Fruit fly (Drosophila melanogaster) S2 (cell line): ENCODE results near the gene sing.

ENCODE experiments used
- CG8478 ChIP-seq: fragments of >200 bp; optimal IDR thresholded peaks from 2 replicates; lab custom pipeline; 2018
- CTCF ChIP-seq, 2 experiments: fragments of >200 bp; optimal IDR thresholded peaks; 2 replicates each; lab custom pipeline; 2018

sing gene

DNA sequence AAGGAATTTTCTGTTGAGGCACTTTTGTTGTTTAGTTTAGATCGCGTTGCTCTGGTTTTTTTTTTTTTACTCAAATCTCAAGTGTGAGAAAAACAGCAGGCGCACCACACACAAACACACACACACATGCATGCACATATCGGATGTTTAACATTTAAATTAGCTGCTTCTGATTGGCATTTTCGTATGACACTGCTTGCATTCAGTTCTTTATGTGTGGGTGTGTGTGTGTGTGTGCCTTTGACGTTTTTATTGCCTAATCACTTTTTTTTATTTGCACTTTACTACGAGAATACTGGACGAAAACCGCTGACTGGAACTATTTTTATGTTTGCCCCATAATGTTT is 30.7 kb upstream of the sing start:
- no peak for TF ChIP-seq CG8478
- no peak for TF ChIP-seq CTCF (optimal IDR thresholded peaks at IDR 0.05; lab: Kevin White, UChicago)

DNA sequence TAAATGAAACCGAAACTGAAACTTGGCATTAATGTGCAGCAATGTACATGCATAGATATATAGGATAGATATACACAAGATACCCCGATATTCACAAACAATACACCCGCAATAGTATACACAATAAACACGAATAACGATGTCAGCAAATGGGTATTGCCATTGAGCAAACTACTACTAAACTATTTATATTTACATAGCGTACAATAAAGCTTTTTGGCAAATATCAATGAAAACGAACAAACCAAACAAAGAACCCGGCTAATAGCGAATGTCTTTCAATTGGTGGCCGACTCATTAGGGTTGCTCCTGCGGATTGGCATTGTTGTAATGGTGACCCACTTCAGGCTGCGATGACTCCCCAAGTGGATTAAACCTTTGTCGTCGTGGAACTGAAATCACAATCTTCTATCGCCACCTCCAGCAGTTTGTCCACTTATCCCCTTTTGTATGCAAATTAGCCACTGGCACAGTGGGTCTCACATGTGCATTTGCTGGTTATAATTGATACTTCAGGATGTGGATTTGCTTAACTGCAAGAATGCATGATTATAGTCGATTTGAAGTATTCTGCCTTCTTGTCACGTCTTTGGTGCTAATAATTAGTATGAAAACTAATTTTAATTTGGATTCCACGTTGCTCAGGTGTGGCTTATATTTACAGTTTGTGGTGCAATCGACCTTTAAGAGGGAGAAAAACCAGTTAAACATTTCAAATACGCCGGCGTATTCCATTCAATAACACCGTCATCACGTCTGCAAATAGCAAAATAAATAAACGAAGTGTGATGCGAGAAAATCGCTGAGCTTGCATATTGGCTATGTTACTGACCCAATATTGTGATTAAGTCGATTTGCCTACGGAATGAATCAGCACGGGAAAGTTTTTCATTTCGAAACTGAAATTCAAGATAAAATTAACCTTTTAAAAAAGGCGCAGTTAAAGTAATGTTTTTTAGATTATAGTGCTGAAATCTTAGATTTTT is 28.7 kb upstream of the sing start:
- TF ChIP-seq CTCF (optimal IDR thresholded peaks at IDR 0.05; lab: Kevin White, UChicago) (no peak), CG8478 (no peak)

DNA sequence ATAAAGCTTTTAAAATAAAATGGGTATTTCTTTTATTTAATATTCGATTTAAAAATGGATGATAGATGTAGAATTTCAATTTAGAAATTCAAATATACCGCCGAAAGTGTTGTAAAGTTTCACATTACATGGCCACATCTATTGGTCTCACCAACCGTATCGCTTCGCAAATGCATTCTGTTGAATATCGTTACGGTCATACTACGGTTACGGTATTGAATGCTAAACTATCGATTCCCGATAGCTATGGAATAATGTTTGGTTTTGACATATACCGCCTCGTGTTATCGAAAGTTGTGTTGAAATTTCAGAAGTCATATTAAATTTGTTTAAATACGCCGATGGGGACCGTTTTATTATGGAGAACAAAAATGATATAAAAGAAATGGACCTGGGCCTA is 28.0 kb upstream of the sing start, which contains the start of the genes CG32573 and CG42512:
Gene CG32573 (plus strand): TSS at position 279 of the 400 bp plus-strand sequence.
Gene CG42512 (plus strand): TSS at position 279 of the 400 bp plus-strand sequence.
- TF ChIP-seq CG8478 = no peak
- TF ChIP-seq CTCF (optimal IDR thresholded peaks at IDR 0.05; lab: Kevin White, UChicago) = no peak

DNA sequence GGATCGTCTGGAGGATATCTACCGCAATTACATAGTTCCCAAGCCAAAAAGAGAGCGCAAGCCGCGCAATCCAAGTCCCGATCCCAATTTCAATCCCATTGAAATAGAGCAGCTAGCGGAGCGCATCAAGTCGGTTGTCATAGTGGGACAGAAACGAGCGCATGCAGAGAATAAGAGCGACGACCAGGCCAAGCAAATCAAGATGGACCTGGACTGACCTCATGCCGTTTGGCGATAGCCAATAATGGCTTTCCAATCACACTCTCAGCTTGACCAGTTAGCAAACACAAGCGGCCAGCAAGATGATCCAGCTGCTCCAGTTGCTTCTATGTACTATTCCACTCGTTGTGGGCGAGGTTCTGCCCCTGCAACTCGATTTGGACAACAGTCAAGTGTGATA is 27.5 kb upstream of the sing start:
- no peak for TF ChIP-seq CTCF (optimal IDR thresholded peaks at IDR 0.05; lab: Kevin White, UChicago)
- no peak for TF ChIP-seq CG8478

DNA sequence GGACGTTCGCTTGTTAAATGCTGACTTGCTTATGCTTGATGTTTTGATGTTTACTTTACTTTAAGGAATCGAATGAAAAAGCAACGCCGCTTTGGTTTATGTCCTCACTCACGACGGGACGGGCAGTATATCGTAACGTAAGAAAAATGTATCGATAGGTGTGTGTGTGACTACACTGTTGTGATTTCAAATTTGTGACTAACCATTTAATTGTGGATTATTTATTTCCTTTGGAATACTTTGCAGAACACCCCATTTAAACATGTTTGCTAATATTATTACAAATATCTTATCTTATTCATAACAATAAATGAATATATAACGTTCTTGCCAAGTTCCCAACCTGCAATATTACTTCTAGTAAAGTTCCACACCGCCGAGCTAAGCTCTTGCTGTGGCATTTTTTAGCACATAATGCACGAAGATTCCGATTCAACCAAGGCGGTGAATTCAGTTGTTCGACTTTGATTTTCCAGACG is 24.1 kb upstream of the sing start, which contains the start of the genes Nemp and r:
Gene Nemp (minus strand): TSS at position 85 of the 479 bp plus-strand sequence.
Gene r (plus strand): TSS at position 429 of the 479 bp plus-strand sequence.
- TF ChIP-seq CG8478 (no peak), CTCF (optimal IDR thresholded peaks at IDR 0.05; lab: Kevin White, UChicago) (peak in 1 of 2 experiments; percentile 1)

DNA sequence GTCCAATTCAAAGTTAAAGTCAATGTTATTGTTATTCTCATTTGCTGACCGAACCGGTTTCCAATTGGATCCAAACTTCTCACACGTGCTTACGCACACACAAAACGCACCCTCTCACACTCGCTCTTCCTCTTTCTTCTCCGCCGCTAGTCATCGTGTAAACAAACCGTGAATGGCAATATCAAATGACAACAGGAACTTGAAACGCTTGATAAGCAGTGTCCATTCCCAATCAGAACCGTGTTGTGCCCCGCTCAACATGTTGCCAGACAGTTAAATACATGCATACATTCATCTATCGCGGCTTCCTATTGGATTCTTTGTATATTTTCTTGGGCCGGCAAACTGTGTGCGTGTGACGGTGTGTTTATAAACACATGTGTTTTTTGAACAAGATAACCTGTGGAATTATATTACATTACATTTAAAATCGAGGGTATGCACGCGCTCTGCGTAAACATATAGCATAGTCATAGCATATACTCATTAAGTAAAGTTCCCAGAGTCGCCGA is 23.3 kb upstream of the sing start:
- no peak for TF ChIP-seq CG8478
- no peak for TF ChIP-seq CTCF (optimal IDR thresholded peaks at IDR 0.05; lab: Kevin White, UChicago)

DNA sequence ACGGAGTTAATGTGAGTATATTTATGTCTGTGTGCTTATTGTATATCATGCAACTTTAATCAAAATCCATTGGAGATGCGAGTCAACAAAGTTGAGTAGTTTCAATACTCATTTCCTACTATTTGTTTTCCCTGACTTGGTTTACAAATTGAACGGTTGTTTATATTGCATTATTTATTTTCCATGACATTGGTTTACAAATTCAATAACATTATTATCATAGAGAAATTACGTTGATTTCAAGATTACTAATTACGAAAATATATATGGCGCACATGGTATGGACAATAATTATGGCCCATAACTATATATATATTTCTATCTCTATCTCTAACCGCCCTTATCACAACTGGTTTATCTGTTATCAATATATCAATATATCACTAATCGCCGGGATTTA is 18.5 kb upstream of the sing start:
- TF ChIP-seq CTCF (optimal IDR thresholded peaks at IDR 0.05; lab: Kevin White, UChicago) (no peak), CG8478 (no peak)

DNA sequence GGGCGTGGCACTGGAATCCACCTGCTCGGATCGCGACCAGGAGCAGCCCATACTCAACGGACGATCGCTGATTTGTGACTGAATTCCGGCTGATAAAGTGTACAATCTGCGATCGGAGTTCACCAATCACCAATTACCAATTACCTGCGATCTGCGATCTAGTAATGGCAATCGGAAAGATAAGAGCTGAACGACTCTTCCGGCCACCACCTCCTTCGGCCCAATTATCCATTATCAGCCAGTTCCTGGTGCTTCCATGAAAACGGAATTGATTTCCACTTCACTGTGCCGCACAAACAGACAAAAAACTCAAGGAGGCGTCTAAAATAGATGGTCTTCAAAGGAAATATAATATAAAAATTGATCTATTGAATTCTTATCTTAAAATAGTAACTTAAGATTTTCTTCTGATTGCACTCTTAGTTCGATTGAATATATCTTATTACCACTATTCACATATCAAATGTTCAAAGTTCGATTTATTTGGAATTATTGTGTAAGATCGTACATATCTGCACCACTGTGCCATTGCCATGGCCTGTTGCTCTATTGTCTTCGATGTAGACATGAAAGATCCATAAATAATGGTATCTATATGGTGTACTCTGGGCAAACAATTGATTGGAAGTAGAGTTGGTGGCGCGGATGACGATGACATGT is 14.6 kb upstream of the sing start, which contains the start of gene CG15865:
Gene CG15865 (minus strand): TSS at position 51 of the 660 bp plus-strand sequence.
- no peak for TF ChIP-seq CTCF (optimal IDR thresholded peaks at IDR 0.05; lab: Kevin White, UChicago)
- TF ChIP-seq CG8478 = no peak

DNA sequence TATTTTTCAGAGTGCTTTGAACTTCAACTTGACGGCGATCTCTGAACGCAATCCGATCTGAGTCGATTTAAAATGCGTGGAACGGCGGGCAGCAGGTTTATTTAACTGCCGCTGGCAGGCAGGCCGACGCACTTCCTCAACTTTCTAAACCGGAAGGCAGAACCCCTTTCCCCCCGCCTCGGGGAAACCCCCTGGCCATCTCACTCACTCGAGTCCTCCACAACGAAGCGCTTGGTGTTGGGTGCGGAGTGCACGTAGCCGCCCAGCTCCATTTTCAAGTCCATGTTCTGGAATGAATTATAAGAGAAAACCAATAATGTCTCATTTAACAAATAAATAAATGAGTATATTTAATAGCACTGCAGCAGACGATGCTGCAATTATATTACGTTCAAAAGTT is 9.2 kb upstream of the sing start:
- TF ChIP-seq CG8478 = no peak
- no peak for TF ChIP-seq CTCF (optimal IDR thresholded peaks at IDR 0.05; lab: Kevin White, UChicago)

DNA sequence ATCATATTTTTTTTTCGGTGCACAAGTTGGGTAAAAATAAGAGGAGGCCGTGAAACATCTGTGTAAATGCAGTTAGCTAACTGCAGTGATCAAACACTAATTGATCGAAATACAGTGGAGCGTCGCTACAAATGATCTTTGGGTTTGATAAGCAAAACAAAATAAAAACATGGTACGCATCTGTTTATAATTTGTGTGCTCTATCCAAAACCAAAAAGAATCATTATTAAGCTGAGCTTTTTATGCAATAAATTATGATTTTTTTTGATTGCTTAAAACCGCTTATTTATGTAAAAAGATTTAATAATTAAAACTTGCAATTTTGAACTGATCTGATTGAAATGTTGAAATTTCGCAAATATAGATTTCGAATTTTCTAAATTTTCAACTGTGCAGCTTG is 8.8 kb upstream of the sing start:
- no peak for TF ChIP-seq CG8478
- TF ChIP-seq CTCF (optimal IDR thresholded peaks at IDR 0.05; lab: Kevin White, UChicago) = no peak

DNA sequence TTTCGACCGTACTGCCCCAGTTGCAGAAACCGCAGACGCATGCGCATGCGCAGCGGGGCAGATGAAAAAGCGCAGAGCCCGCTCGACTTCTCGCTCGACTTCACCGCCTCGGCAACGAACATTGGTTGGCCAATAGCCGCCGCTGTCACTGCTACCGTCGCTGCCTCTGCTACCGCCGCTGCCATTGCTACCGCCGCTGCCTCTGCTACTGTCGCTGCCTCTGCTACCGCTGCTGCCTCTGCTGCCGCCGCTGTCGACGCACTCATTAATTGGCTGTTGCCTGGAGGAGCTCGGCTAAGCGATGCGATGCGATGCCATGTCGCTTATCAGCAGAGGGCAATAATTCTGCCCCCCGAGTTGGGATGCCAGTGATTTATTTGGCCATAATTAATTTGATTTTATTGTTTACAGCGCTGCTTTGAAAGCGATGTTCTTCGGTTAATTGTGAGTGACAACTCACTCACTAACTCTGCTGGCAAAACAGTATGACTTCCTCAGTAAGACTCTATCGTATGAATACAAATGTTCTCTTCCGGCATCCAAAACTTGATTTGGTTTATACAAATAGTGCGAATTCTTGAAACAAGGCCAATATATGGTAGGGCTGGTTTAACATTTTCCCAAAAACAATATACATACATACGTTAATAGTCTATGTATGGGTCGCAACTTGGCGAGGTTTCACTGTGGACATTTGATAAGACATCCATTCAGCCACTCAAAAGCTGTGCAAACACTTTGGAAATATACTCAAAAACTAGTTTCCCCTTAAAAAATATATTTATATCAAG is 8.2 kb upstream of the sing start:
- no peak for TF ChIP-seq CTCF (optimal IDR thresholded peaks at IDR 0.05; lab: Kevin White, UChicago)
- TF ChIP-seq CG8478 = no peak

DNA sequence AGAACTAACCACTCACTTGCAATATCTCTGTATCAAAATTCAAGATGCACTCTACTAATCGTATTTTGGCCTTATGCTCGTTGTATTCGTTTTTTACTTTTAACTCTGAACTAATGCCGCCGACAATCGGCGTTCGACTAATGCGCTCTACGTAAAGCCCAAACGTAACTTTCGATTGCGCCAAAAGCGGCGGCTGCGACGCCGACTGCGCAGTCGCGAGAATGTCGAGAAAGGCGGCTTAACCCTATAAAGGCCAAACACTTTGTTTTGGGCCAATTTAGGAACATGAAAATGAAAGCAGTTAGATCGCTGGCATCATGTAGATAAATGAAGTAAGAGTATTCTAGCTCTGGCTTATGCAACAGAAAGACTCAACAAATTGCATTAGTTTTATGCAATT is 6.2 kb upstream of the sing start:
- TF ChIP-seq CG8478 (no peak), CTCF (optimal IDR thresholded peaks at IDR 0.05; lab: Kevin White, UChicago) (no peak)

DNA sequence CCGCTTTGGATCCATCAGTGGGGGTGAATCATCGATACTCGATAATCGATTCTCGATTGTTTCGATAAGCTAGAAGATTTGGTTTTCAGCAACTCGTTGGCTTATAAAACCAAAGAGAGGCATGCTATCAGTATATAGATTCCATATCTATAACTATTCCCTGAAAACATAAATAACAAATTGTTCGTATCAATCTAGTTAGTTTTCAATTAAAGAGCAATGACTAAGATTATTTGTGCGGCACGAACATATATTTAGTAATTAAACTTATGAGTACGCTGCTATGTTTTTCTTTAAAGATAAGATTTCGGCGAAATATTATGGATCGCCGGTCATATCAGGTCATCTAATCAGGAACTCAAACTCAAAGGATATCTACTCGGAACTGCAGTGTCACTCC is 4.6 kb upstream of the sing start:
- TF ChIP-seq CTCF (optimal IDR thresholded peaks at IDR 0.05; lab: Kevin White, UChicago) (no peak), CG8478 (no peak)

DNA sequence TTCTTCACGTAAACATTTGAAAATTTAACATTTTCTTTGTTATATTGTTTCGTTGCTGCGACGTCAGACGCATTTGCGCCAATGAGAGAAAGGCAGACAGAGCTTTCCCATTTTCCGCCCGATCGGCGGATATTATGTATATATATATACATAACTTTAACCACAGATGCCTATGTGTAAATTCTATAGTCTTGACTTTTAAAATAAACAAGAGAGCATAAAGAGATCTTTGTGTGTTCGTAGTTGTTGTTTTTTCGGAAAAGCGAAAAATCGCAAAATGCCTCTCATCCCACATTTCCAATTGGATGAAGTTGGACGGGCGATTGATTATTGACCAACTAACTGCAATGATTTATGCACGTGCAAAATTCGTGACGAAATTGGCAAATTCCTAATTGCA is 2.4 kb upstream of the sing start, which contains the start of gene CG13012:
Gene CG13012 (minus strand): TSS at position 101 of the 400 bp plus-strand sequence.
- TF ChIP-seq CG8478 (no peak), CTCF (optimal IDR thresholded peaks at IDR 0.05; lab: Kevin White, UChicago) (no peak)

DNA sequence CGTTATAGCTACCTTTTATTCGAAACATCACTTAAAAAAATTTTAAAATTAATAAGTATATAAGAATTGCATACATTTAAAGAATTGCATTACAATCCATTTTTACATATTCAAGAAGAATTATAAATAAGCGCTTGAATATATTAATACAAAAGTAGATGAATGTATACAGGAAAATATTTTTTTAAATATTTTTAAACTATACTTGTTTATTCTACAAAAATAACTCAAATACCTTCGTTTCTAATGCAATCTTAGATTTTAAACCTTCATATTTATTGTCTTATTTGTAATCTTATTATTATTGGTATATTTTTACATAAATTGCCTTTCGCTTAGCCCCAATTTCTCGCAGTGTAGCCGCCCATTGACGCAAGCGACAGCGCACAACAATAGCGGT is 1.9 kb upstream of the sing start:
- no peak for TF ChIP-seq CTCF (optimal IDR thresholded peaks at IDR 0.05; lab: Kevin White, UChicago)
- TF ChIP-seq CG8478 = no peak
